Fruit fly (Drosophila melanogaster): ENCODE data around the gene Pgant5.

The Pgant5 gene

dm6 chr2L:5063936-5064335, 29.5 kb downstream of the Pgant5 start:
- TF ChIP-seq CG17801 (GFP tag; optimal IDR thresholded peaks at IDR 0.05; ENCODE audit: partially characterized antibody): no peak

- TF ChIP-seq CG17801 (GFP tag; optimal IDR thresholded peaks at IDR 0.05; ENCODE audit: partially characterized antibody): no peak
Measured at dm6 chr2L:5062799-5063404, 30.5 kb downstream of the Pgant5 start.

- TF ChIP-seq CG17801 (GFP tag; optimal IDR thresholded peaks at IDR 0.05; ENCODE audit: partially characterized antibody): no peak
Measured at dm6 chr2L:5060952-5061478, 32.4 kb downstream of the Pgant5 start.

- no peak for TF ChIP-seq CG17801 (GFP tag; optimal IDR thresholded peaks at IDR 0.05; ENCODE audit: partially characterized antibody)
Measured at dm6 chr2L:5060515-5060914, 32.9 kb downstream of the Pgant5 start, which contains the start of gene qtc. Gene qtc, plus strand, starts transcription at chr2L:5060815.

- TF ChIP-seq CG17801 (GFP tag; optimal IDR thresholded peaks at IDR 0.05; ENCODE audit: partially characterized antibody): peak; percentile 61
Measured at dm6 chr2L:5059645-5060254, 33.6 kb downstream of the Pgant5 start, which contains the start of gene Rpn11. Gene Rpn11, minus strand, starts transcription at chr2L:5059790.

dm6 chr2L:5058094-5058493, 35.3 kb downstream of the Pgant5 start, which contains the start of gene Nepl3:
Gene Nepl3, minus strand, starts transcription at chr2L:5058248.
- TF ChIP-seq CG17801 (GFP tag; optimal IDR thresholded peaks at IDR 0.05; ENCODE audit: partially characterized antibody): no peak

dm6 chr2L:5055528-5055927, 37.9 kb downstream of the Pgant5 start:
- TF ChIP-seq CG17801 (GFP tag; optimal IDR thresholded peaks at IDR 0.05; ENCODE audit: partially characterized antibody): no peak

dm6 chr2L:5054953-5055352, 38.4 kb downstream of the Pgant5 start, which contains the start of the genes CG14036 and His3.3A:
Gene CG14036, minus strand, starts transcription at chr2L:5055016.
Gene His3.3A, plus strand, starts transcription at chr2L:5055058.
- TF ChIP-seq CG17801 (GFP tag; optimal IDR thresholded peaks at IDR 0.05; ENCODE audit: partially characterized antibody): peak; percentile 35

dm6 chr2L:5052994-5053393, 40.4 kb downstream of the Pgant5 start, which contains the start of gene eIF3h:
Gene eIF3h, minus strand, starts transcription at chr2L:5053094.
- no peak for TF ChIP-seq CG17801 (GFP tag; optimal IDR thresholded peaks at IDR 0.05; ENCODE audit: partially characterized antibody)

dm6 chr2L:5052367-5052914, 41.0 kb downstream of the Pgant5 start, which contains the start of gene senju:
Gene senju, plus strand, starts transcription at chr2L:5052843.
- TF ChIP-seq CG17801 (GFP tag; optimal IDR thresholded peaks at IDR 0.05; ENCODE audit: partially characterized antibody): peak; percentile 76

- no peak for TF ChIP-seq CG17801 (GFP tag; optimal IDR thresholded peaks at IDR 0.05; ENCODE audit: partially characterized antibody)
Measured at dm6 chr2L:5050825-5051224, 42.6 kb downstream of the Pgant5 start, which contains the start of gene CG9121. Gene CG9121, minus strand, starts transcription at chr2L:5051062.

dm6 chr2L:5049974-5050373, 43.4 kb downstream of the Pgant5 start:
- no peak for TF ChIP-seq CG17801 (GFP tag; optimal IDR thresholded peaks at IDR 0.05; ENCODE audit: partially characterized antibody)

dm6 chr2L:5046261-5046660, 47.1 kb downstream of the Pgant5 start:
- no peak for TF ChIP-seq CG17801 (GFP tag; optimal IDR thresholded peaks at IDR 0.05; ENCODE audit: partially characterized antibody)

dm6 chr2L:5044892-5045619, 48.3 kb downstream of the Pgant5 start:
- TF ChIP-seq CG17801 (GFP tag; optimal IDR thresholded peaks at IDR 0.05; ENCODE audit: partially characterized antibody): no peak

dm6 chr2L:5044361-5044891, 49.0 kb downstream of the Pgant5 start, which contains the start of gene CG31650:
Gene CG31650, minus strand, starts transcription at chr2L:5044712.
- TF ChIP-seq CG17801 (GFP tag; optimal IDR thresholded peaks at IDR 0.05; ENCODE audit: partially characterized antibody): no peak
